Worm (Caenorhabditis elegans) whole organism, L4/young adult: ENCODE measurements around the gene ZK1248.20.

Experiments used
- W03F9.2 ChIP-seq: fragments of 150-350 bp; optimal IDR thresholded peaks from 2 replicates; lab custom pipeline; 2014; ENCODE audit warnings: missing biosample characterization, missing genetic modification characterization
- dao-5 ChIP-seq: sonication (generic microtip); optimal IDR thresholded peaks from 2 replicates; lab custom pipeline; 2016; ENCODE audit warnings: missing genotype, missing genetic modification characterization, moderate library complexity, missing compliant biosample characterization

ce11 chrII:5853261-5853660 lies 36.8 kb downstream of the ZK1248.20 start:
- no peak for TF ChIP-seq dao-5
- no peak for TF ChIP-seq W03F9.2 (tag; lab: Kevin White, UChicago)
